Fruit fly (Drosophila melanogaster): ENCODE measurements around the gene CG5214.

- TF ChIP-seq CTCF (optimal IDR thresholded peaks at IDR 0.05), result no peak
- no peak for TF ChIP-seq CG8478 (optimal IDR thresholded peaks at IDR 0.05)
Measured at dm6 chr3R:11281887-11282286, 37.8 kb downstream of the CG5214 start.
